Worm (Caenorhabditis elegans): ENCODE data around the gene ced-4.
A peak's percentile ranks its signal among the peaks of the same experiment; 100 is the strongest.

The ced-4 gene

ce11 chrIII:4852025-4852424 is at the start of gene ced-4:
TSS of gene ced-4 (plus strand) at chrIII:4852325.
- TF ChIP-seq R02D3.7 (tag; optimal IDR thresholded peaks at IDR 0.05) (no peak), nhr-43 (tag; optimal IDR thresholded peaks at IDR 0.05; ENCODE audit: poor library complexity, severe bottlenecking) (no peak), ztf-4 (tag; optimal IDR thresholded peaks at IDR 0.05) (no peak), lin-15B (tag; optimal IDR thresholded peaks at IDR 0.05) (no peak), nhr-11 (tag; optimal IDR thresholded peaks at IDR 0.05) (no peak), pha-4 (tag; optimal IDR thresholded peaks at IDR 0.05) (no peak)

ce11 chrIII:4802707-4803106 is 49.4 kb upstream of the ced-4 start, which contains the start of gene metl-5:
TSS of gene metl-5 (plus strand) at chrIII:4803007.
- TF ChIP-seq ceh-82 (tag; optimal IDR thresholded peaks at IDR 0.05), result no peak
- no peak for TF ChIP-seq mml-1 (tag; optimal IDR thresholded peaks at IDR 0.05)
- no peak for TF ChIP-seq sea-2 (GFP tag; optimal IDR thresholded peaks at IDR 0.05)
- no peak for TF ChIP-seq fkh-10 (GFP tag; optimal IDR thresholded peaks at IDR 0.05)

- TF ChIP-seq nhr-77 (tag; optimal IDR thresholded peaks at IDR 0.05) (no peak), ceh-16 (tag; optimal IDR thresholded peaks at IDR 0.05) (no peak), elt-3 (tag; optimal IDR thresholded peaks at IDR 0.05) (no peak), nhr-237 (tag; optimal IDR thresholded peaks at IDR 0.05) (no peak), hmg-11 (tag; optimal IDR thresholded peaks at IDR 0.05) (no peak), nhr-23 (tag; optimal IDR thresholded peaks at IDR 0.05) (no peak), fkh-2 (tag; optimal IDR thresholded peaks at IDR 0.05) (no peak)
Measured at ce11 chrIII:4806345-4806744, 45.8 kb upstream of the ced-4 start.

- TF ChIP-seq nfya-1 (tag; optimal IDR thresholded peaks at IDR 0.05; ENCODE audit: insufficient read depth) (peak; percentile 98), unc-39 (tag; optimal IDR thresholded peaks at IDR 0.05) (no peak)
Measured at ce11 chrIII:4808089-4808488, 44.0 kb upstream of the ced-4 start.

ce11 chrIII:4809526-4810153 is 42.5 kb upstream of the ced-4 start, which contains the start of gene pal-1:
TSS of gene pal-1 (minus strand) at chrIII:4809576.
- no peak for TF ChIP-seq nhr-12 (tag; optimal IDR thresholded peaks at IDR 0.05)

- no peak for TF ChIP-seq fkh-2 (tag; optimal IDR thresholded peaks at IDR 0.05)
Measured at ce11 chrIII:4811195-4811594, 40.9 kb upstream of the ced-4 start, which contains the start of gene C38D4.7. TSS of gene C38D4.7 (minus strand) at chrIII:4811295.

ce11 chrIII:4814730-4815129 is 37.4 kb upstream of the ced-4 start, which contains the start of gene arl-6:
TSS of gene arl-6 (minus strand) at chrIII:4814830.
- TF ChIP-seq ceh-82 (tag; optimal IDR thresholded peaks at IDR 0.05) (no peak), ama-1 (optimal IDR thresholded peaks at IDR 0.05) (no peak), fkh-10 (GFP tag; optimal IDR thresholded peaks at IDR 0.05) (no peak), tbx-2 (tag; optimal IDR thresholded peaks at IDR 0.05) (no peak), sea-2 (GFP tag; optimal IDR thresholded peaks at IDR 0.05) (no peak), mml-1 (tag; optimal IDR thresholded peaks at IDR 0.05) (no peak), ztf-4 (tag; optimal IDR thresholded peaks at IDR 0.05) (no peak), nhr-11 (tag; optimal IDR thresholded peaks at IDR 0.05) (no peak), egl-27 (tag; optimal IDR thresholded peaks at IDR 0.05) (no peak), nhr-25 (tag; optimal IDR thresholded peaks at IDR 0.05) (no peak), unc-39 (tag; optimal IDR thresholded peaks at IDR 0.05) (no peak)

- TF ChIP-seq ceh-82 (tag; optimal IDR thresholded peaks at IDR 0.05), result no peak
- no peak for TF ChIP-seq zag-1 (tag; optimal IDR thresholded peaks at IDR 0.05)
- no peak for TF ChIP-seq lsy-12 (tag; optimal IDR thresholded peaks at IDR 0.05)
- TF ChIP-seq mml-1 (tag; optimal IDR thresholded peaks at IDR 0.05), result no peak
- TF ChIP-seq daf-12 (tag; optimal IDR thresholded peaks at IDR 0.05), result no peak
- no peak for TF ChIP-seq nhr-28 (tag; optimal IDR thresholded peaks at IDR 0.05)
- no peak for TF ChIP-seq snpc-4 (tag; optimal IDR thresholded peaks at IDR 0.05)
- no peak for TF ChIP-seq egl-27 (tag; optimal IDR thresholded peaks at IDR 0.05)
- TF ChIP-seq nhr-23 (tag; optimal IDR thresholded peaks at IDR 0.05), result no peak
- TF ChIP-seq unc-62 (GFP tag; optimal IDR thresholded peaks at IDR 0.05), result no peak
- no peak for TF ChIP-seq ztf-4 (tag; optimal IDR thresholded peaks at IDR 0.05)
- no peak for TF ChIP-seq ZK546.5 (tag; optimal IDR thresholded peaks at IDR 0.05)
- no peak for TF ChIP-seq lin-15B (tag; optimal IDR thresholded peaks at IDR 0.05)
- no peak for TF ChIP-seq nhr-25 (tag; optimal IDR thresholded peaks at IDR 0.05)
- no peak for TF ChIP-seq pha-4 (tag; optimal IDR thresholded peaks at IDR 0.05)
Measured at ce11 chrIII:4817240-4817639, 34.9 kb upstream of the ced-4 start, which contains the start of gene F26A1.4. TSS of gene F26A1.4 (plus strand) at chrIII:4817540.

All from whole organism, L3 larva.